Fruit fly (Drosophila melanogaster) whole organism, prepupa: ENCODE results near the gene CG7860.

Experiments used
- CG10631 ChIP-seq: fragments of 200-800 bp; sonication (Bioruptor generic); optimal IDR thresholded peaks from 2 replicates; lab custom pipeline; 2016; ENCODE audit warnings: missing biosample characterization, missing genetic modification characterization
- CG10669 ChIP-seq: fragments of 200-800 bp; sonication (Bioruptor generic); optimal IDR thresholded peaks from 3 replicates; lab custom pipeline; 2018; ENCODE audit warnings: missing biosample characterization, mild to moderate bottlenecking, missing genetic modification characterization, moderate library complexity
- CG11762 ChIP-seq: fragments of 200-800 bp; sonication (Bioruptor generic); optimal IDR thresholded peaks from 3 replicates; lab custom pipeline; 2016; ENCODE audit warnings: missing biosample characterization, missing genetic modification characterization; ENCODE audit not compliant: insufficient read depth
- CG11902 ChIP-seq: fragments of 200-800 bp; sonication (Bioruptor generic); optimal IDR thresholded peaks from 3 replicates; lab custom pipeline; 2016; ENCODE audit warnings: missing biosample characterization, missing genetic modification characterization
- CG15336 ChIP-seq: fragments of 200-800 bp; sonication (Bioruptor generic); IDR thresholded peaks from 2 replicates; pipeline ENCODE4 v1.3.6; 2022; ENCODE audit warnings: missing biosample characterization, missing genetic modification characterization
- CG1621 ChIP-seq: fragments of 200-800 bp; sonication (Bioruptor generic); optimal IDR thresholded peaks from 3 replicates; lab custom pipeline; 2018; ENCODE audit warnings: missing biosample characterization, mild to moderate bottlenecking, missing genetic modification characterization
- CG31627 ChIP-seq: fragments of 200-800 bp; sonication (Bioruptor generic); optimal IDR thresholded peaks from 3 replicates; lab custom pipeline; 2016; ENCODE audit warnings: missing biosample characterization, missing genetic modification characterization
- CG34406 ChIP-seq: fragments of 200-800 bp; sonication (Bioruptor generic); optimal IDR thresholded peaks from 3 replicates; lab custom pipeline; 2016; ENCODE audit warnings: missing biosample characterization, missing genetic modification characterization
- CG3919 ChIP-seq: fragments of 200-800 bp; sonication (Bioruptor generic); optimal IDR thresholded peaks from 3 replicates; lab custom pipeline; 2016; ENCODE audit warnings: missing biosample characterization, missing genetic modification characterization
- CG4318 ChIP-seq: fragments of 200-800 bp; sonication (Bioruptor generic); optimal IDR thresholded peaks from 3 replicates; lab custom pipeline; 2017; ENCODE audit warnings: missing biosample characterization, mild to moderate bottlenecking, missing genetic modification characterization
- CG6163 ChIP-seq: fragments of 200-800 bp; sonication (Bioruptor generic); IDR thresholded peaks from 3 replicates; pipeline ENCODE4 v1.3.6; 2022; ENCODE audit warnings: missing biosample characterization, missing genetic modification characterization
- CG6276 ChIP-seq: fragments of 200-800 bp; sonication (Bioruptor generic); optimal IDR thresholded peaks from 2 replicates; lab custom pipeline; 2017; ENCODE audit warnings: missing biosample characterization, mild to moderate bottlenecking, missing genetic modification characterization
- CG6792 ChIP-seq: fragments of 200-800 bp; sonication (Bioruptor generic); optimal IDR thresholded peaks from 3 replicates; lab custom pipeline; 2016; ENCODE audit warnings: missing biosample characterization, missing genetic modification characterization
- CG6808 ChIP-seq: fragments of 200-800 bp; sonication (Bioruptor generic); optimal IDR thresholded peaks from 3 replicates; lab custom pipeline; 2017; ENCODE audit warnings: missing biosample characterization, missing genetic modification characterization, mild to moderate bottlenecking, moderate library complexity, missing genetic modification reagents
- CG6854 ChIP-seq: fragments of 200-800 bp; sonication (Bioruptor generic); optimal IDR thresholded peaks from 2 replicates; lab custom pipeline; 2017; ENCODE audit warnings: missing biosample characterization, mild to moderate bottlenecking, missing genetic modification characterization
- CG7368 ChIP-seq: fragments of 200-800 bp; sonication (Bioruptor generic); optimal IDR thresholded peaks from 3 replicates; lab custom pipeline; 2016; ENCODE audit warnings: missing biosample characterization, missing genetic modification characterization
- CG8632 ChIP-seq: fragments of 200-800 bp; sonication (Bioruptor generic); optimal IDR thresholded peaks from 3 replicates; lab custom pipeline; 2016; ENCODE audit warnings: missing biosample characterization, missing genetic modification characterization
- CG9139 ChIP-seq: fragments of 200-800 bp; sonication (Bioruptor generic); optimal IDR thresholded peaks from 3 replicates; lab custom pipeline; 2017; ENCODE audit warnings: missing biosample characterization, mild to moderate bottlenecking, missing genetic modification characterization
- Eip78C ChIP-seq: fragments of 200-800 bp; sonication (Bioruptor generic); peaks from one replicate; lab custom pipeline; 2016; ENCODE audit warnings: missing biosample characterization, missing genetic modification characterization
- Eip93F ChIP-seq: fragments of 200-800 bp; sonication (Bioruptor generic); optimal IDR thresholded peaks from 2 replicates; lab custom pipeline; 2016; ENCODE audit warnings: missing biosample characterization, mild to moderate bottlenecking, missing genetic modification characterization
- Ets21C ChIP-seq: fragments of 200-800 bp; sonication (Bioruptor generic); optimal IDR thresholded peaks from 3 replicates; lab custom pipeline; 2016; ENCODE audit warnings: missing biosample characterization, missing genetic modification characterization
- Ets96B ChIP-seq: fragments of 200-800 bp; optimal IDR thresholded peaks from 2 replicates; lab custom pipeline; 2019; ENCODE audit warnings: missing biosample characterization, mild to moderate bottlenecking, missing genetic modification characterization, moderate library complexity
- Gug ChIP-seq: fragments of 200-800 bp; sonication (Bioruptor generic); IDR thresholded peaks from 2 replicates; pipeline ENCODE4 v1.3.6; 2022; ENCODE audit warnings: missing biosample characterization, missing genetic modification characterization
- Hr4 ChIP-seq: fragments of 200-800 bp; sonication (Bioruptor generic); optimal IDR thresholded peaks from 3 replicates; lab custom pipeline; 2016; ENCODE audit warnings: missing biosample characterization, missing genetic modification characterization
- Lpt ChIP-seq: fragments of 200-800 bp; sonication (Bioruptor generic); optimal IDR thresholded peaks from 3 replicates; lab custom pipeline; 2016; ENCODE audit warnings: missing biosample characterization, missing genetic modification characterization
- Met ChIP-seq: fragments of 200-800 bp; sonication (Bioruptor generic); optimal IDR thresholded peaks from 3 replicates; lab custom pipeline; 2016; ENCODE audit warnings: missing biosample characterization, missing genetic modification characterization
- OdsH ChIP-seq: fragments of 200-800 bp; sonication (Bioruptor generic); optimal IDR thresholded peaks from 3 replicates; lab custom pipeline; 2016; ENCODE audit warnings: missing biosample characterization, missing genetic modification characterization
- Smox ChIP-seq: fragments of 200-800 bp; sonication (Bioruptor generic); optimal IDR thresholded peaks from 3 replicates; lab custom pipeline; 2016; ENCODE audit warnings: missing biosample characterization, missing genetic modification characterization
- Sox102F ChIP-seq: fragments of 200-800 bp; sonication (Bioruptor generic); optimal IDR thresholded peaks from 2 replicates; lab custom pipeline; 2016; ENCODE audit warnings: missing biosample characterization, mild to moderate bottlenecking, missing genetic modification characterization
- Sox14 ChIP-seq: fragments of 200-800 bp; sonication (Bioruptor generic); optimal IDR thresholded peaks from 3 replicates; lab custom pipeline; 2016; ENCODE audit warnings: missing biosample characterization, missing genetic modification characterization
- Sox15 ChIP-seq: fragments of 200-800 bp; sonication (Bioruptor generic); optimal IDR thresholded peaks from 3 replicates; lab custom pipeline; 2016; ENCODE audit warnings: missing biosample characterization, missing genetic modification characterization
- achi ChIP-seq: fragments of 200-800 bp; sonication (Bioruptor generic); optimal IDR thresholded peaks from 3 replicates; lab custom pipeline; 2016; ENCODE audit warnings: missing biosample characterization, missing genetic modification characterization
- cyc ChIP-seq: fragments of 200-800 bp; sonication (Bioruptor generic); optimal IDR thresholded peaks from 3 replicates; lab custom pipeline; 2016; ENCODE audit warnings: missing biosample characterization, missing genetic modification characterization
- eg ChIP-seq: fragments of 200-800 bp; sonication (Bioruptor generic); IDR thresholded peaks from 3 replicates; pipeline ENCODE4 v1.3.6; 2022; ENCODE audit warnings: missing biosample characterization, missing genetic modification characterization
- esn ChIP-seq: fragments of 200-800 bp; sonication (Bioruptor generic); optimal IDR thresholded peaks from 2 replicates; lab custom pipeline; 2016; ENCODE audit warnings: missing biosample characterization, mild to moderate bottlenecking, missing genetic modification characterization, moderate library complexity
- fd85E ChIP-seq: fragments of 200-800 bp; sonication (Bioruptor generic); optimal IDR thresholded peaks from 3 replicates; lab custom pipeline; 2016; ENCODE audit warnings: missing biosample characterization, missing genetic modification characterization
- fkh ChIP-seq: fragments of 200-800 bp; sonication (Bioruptor generic); optimal IDR thresholded peaks from 3 replicates; lab custom pipeline; 2017; ENCODE audit warnings: missing biosample characterization, mild to moderate bottlenecking, missing genetic modification characterization, moderate library complexity
- lz ChIP-seq: fragments of 200-800 bp; sonication (Bioruptor generic); optimal IDR thresholded peaks from 3 replicates; lab custom pipeline; 2016; ENCODE audit warnings: missing biosample characterization, missing genetic modification characterization
- net ChIP-seq: fragments of 200-800 bp; sonication (Bioruptor generic); optimal IDR thresholded peaks from 3 replicates; lab custom pipeline; 2016; ENCODE audit warnings: missing biosample characterization, missing genetic modification characterization
- pdm3 ChIP-seq: fragments of 200-800 bp; sonication (Bioruptor generic); optimal IDR thresholded peaks from 3 replicates; lab custom pipeline; 2016; ENCODE audit warnings: missing biosample characterization, missing genetic modification characterization
- spab ChIP-seq: fragments of 200-800 bp; sonication (Bioruptor generic); optimal IDR thresholded peaks from 2 replicates; lab custom pipeline; 2017; ENCODE audit warnings: missing biosample characterization, mild to moderate bottlenecking, missing genetic modification characterization, missing genetic modification reagents
- ss ChIP-seq, 2 experiments: fragments of 200-800 bp; sonication (Bioruptor generic); optimal IDR thresholded peaks; 2 replicates in 1 of 2; 3 replicates in 1 of 2; lab custom pipeline; 2017 to 2018; ENCODE audit warnings: mild to moderate bottlenecking in 2 of 2, missing biosample characterization in 2 of 2, missing genetic modification characterization in 2 of 2, moderate library complexity in 1 of 2
- svp ChIP-seq: fragments of 200-800 bp; sonication (Bioruptor generic); peaks from one replicate; lab custom pipeline; 2016; ENCODE audit warnings: missing biosample characterization, missing genetic modification characterization
- topi ChIP-seq: fragments of 200-800 bp; sonication (Bioruptor generic); optimal IDR thresholded peaks from 3 replicates; lab custom pipeline; 2016; ENCODE audit warnings: missing biosample characterization, missing genetic modification characterization
- vri ChIP-seq: fragments of 200-800 bp; sonication (Bioruptor generic); optimal IDR thresholded peaks from 3 replicates; lab custom pipeline; 2016; ENCODE audit warnings: missing biosample characterization, mild to moderate bottlenecking, missing genetic modification characterization

Gene CG7860

dm6 chrX:15568983-15569370, at the start of gene CG7860:
CG7860 (plus strand) TSS chrX:15568993.
- TF ChIP-seq Sox14 (peak; percentile 79), Ets96B (tag; lab: Kevin White, UChicago) (no peak), Smox (no peak), CG1621 (tag; lab: Kevin White, UChicago) (peak; percentile 39), vri (GFP tag; lab: Kevin White, UChicago) (no peak), OdsH (GFP tag; lab: Kevin White, UChicago) (no peak), topi (GFP tag; lab: Kevin White, UChicago) (peak; percentile 6), ss (GFP tag; optimal IDR thresholded peaks at IDR 0.05; lab: Kevin White, UChicago) (peak; percentile 19 to 37), CG9139 (GFP tag; lab: Kevin White, UChicago) (peak; percentile 10), CG8632 (GFP tag; lab: Kevin White, UChicago) (no peak), CG6276 (GFP tag; lab: Kevin White, UChicago) (no peak), Eip78C (peak; percentile 73), CG4318 (no peak), CG10669 (GFP tag; lab: Kevin White, UChicago) (no peak), Ets21C (GFP tag; lab: Kevin White, UChicago) (no peak), CG3919 (GFP tag; lab: Kevin White, UChicago) (peak; percentile 20), CG10631 (no peak), CG34406 (GFP tag; lab: Kevin White, UChicago) (peak; percentile 30), pdm3 (GFP tag; lab: Kevin White, UChicago) (no peak), spab (GFP tag; lab: Kevin White, UChicago) (no peak), Met (no peak), CG31627 (GFP tag; lab: Kevin White, UChicago) (no peak), esn (peak; percentile 19), CG6163 (GFP tag; lab: Robert Waterston, UW) (peak; percentile 55; the same call in 2 of the 3 replicates), eg (GFP tag; lab: Robert Waterston, UW) (no peak)
- TF ChIP-seq, all 60 proteins: peak for 10

- TF ChIP-seq lz (peak; percentile 6), CG6854 (no peak), Eip78C (peak; percentile 52), vri (GFP tag; lab: Kevin White, UChicago) (peak; percentile 56), svp (GFP tag; lab: Kevin White, UChicago) (peak; percentile 73), eg (GFP tag; lab: Robert Waterston, UW) (no peak), CG10669 (GFP tag; lab: Kevin White, UChicago) (peak; percentile 22), CG6792 (GFP tag; lab: Kevin White, UChicago) (peak; percentile 7), Sox15 (GFP tag; lab: Kevin White, UChicago) (no peak), CG3919 (GFP tag; lab: Kevin White, UChicago) (no peak), OdsH (GFP tag; lab: Kevin White, UChicago) (no peak)
These were observed 46.2 kb upstream of the CG7860 start for dm6 chrX:15522426-15523153.

dm6 chrX:15529197-15529596, 39.6 kb upstream of the CG7860 start:
- TF ChIP-seq CG34406 (GFP tag; lab: Kevin White, UChicago) (peak; percentile 22), achi (GFP tag; lab: Kevin White, UChicago) (peak; percentile 21), Sox102F (GFP tag; lab: Kevin White, UChicago) (no peak), CG6808 (no peak), CG9139 (GFP tag; lab: Kevin White, UChicago) (no peak), Hr4 (GFP tag; lab: Kevin White, UChicago) (no peak), net (GFP tag; lab: Kevin White, UChicago) (no peak), CG3919 (GFP tag; lab: Kevin White, UChicago) (no peak), pdm3 (GFP tag; lab: Kevin White, UChicago) (no peak), CG11762 (no peak), OdsH (GFP tag; lab: Kevin White, UChicago) (no peak), CG4318 (no peak), esn (no peak), eg (GFP tag; lab: Robert Waterston, UW) (no peak), CG6792 (GFP tag; lab: Kevin White, UChicago) (no peak), CG11902 (GFP tag; lab: Kevin White, UChicago) (no peak), fkh (GFP tag; lab: Kevin White, UChicago) (no peak), cyc (GFP tag; lab: Kevin White, UChicago) (no peak), CG7368 (GFP tag; lab: Kevin White, UChicago) (no peak), CG10669 (GFP tag; lab: Kevin White, UChicago) (peak; percentile 7), CG15336 (GFP tag; lab: Robert Waterston, UW) (no peak), Sox14 (no peak), Eip93F (GFP tag; lab: Kevin White, UChicago) (no peak), Gug (no peak), spab (GFP tag; lab: Kevin White, UChicago) (no peak), vri (GFP tag; lab: Kevin White, UChicago) (no peak), Lpt (no peak), fd85E (GFP tag; lab: Kevin White, UChicago) (no peak), Smox (no peak), topi (GFP tag; lab: Kevin White, UChicago) (peak; percentile 5)
